Worm (Caenorhabditis elegans): ENCODE results near the gene rad-23.

The rad-23 gene

DNA sequence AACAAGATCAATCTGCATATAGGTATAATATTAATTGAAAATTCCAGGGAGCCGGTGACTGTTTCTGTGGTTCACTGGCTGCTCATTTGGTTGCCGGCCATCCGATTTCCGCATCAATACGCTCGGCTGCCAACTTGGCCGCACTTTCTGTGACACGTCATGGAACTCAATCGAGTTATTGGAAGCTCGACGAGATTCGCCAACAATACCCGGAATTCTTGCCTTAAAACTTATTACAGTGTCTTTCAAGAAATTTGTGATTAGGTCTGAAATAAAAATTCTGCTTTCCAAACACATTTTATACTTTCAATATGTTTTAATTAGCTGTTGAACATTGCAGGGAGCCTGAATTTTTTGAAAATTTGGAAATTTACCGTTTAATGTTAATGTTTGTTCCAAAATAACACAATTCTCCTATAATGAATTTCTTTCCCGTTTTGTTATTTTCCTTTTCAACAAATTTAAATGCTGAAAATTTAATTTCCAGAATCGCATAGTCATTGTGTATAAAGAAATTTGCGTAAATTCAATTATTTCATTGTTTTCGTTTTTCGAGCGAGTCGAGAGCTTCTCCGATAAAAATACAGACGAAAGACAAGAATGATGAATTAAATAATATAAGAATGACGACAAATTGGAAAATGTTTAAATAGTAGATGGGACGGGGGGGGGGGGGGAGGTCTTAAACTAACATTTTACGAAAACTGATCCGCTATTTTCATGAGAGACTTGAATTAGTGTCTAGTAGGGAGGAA is 38.2 kb downstream of the rad-23 start (continued):
- TF ChIP-seq dve-1 (tag; optimal IDR thresholded peaks at IDR 0.05; ENCODE audit: insufficient read depth) = peak; percentile 5
- TF ChIP-seq lin-13 (GFP tag; optimal IDR thresholded peaks at IDR 0.05) = no peak
- TF ChIP-seq F37D6.2 (tag; optimal IDR thresholded peaks at IDR 0.05) = peak; percentile 17
- TF ChIP-seq T26A8.4 (GFP tag; IDR thresholded peaks at IDR 0.05) = peak; percentile 50; the same call in 1 of the 2 replicates
- TF ChIP-seq nhr-77 (tag; optimal IDR thresholded peaks at IDR 0.05) = peak; percentile 38
- peak; percentile 95 for TF ChIP-seq aha-1 (tag)
- no peak for TF ChIP-seq egl-43 (GFP tag; IDR thresholded peaks at IDR 0.05)
- peak; percentile 21 for TF ChIP-seq mes-2 (tag; optimal IDR thresholded peaks at IDR 0.05; ENCODE audit: poor library complexity, severe bottlenecking)

DNA sequence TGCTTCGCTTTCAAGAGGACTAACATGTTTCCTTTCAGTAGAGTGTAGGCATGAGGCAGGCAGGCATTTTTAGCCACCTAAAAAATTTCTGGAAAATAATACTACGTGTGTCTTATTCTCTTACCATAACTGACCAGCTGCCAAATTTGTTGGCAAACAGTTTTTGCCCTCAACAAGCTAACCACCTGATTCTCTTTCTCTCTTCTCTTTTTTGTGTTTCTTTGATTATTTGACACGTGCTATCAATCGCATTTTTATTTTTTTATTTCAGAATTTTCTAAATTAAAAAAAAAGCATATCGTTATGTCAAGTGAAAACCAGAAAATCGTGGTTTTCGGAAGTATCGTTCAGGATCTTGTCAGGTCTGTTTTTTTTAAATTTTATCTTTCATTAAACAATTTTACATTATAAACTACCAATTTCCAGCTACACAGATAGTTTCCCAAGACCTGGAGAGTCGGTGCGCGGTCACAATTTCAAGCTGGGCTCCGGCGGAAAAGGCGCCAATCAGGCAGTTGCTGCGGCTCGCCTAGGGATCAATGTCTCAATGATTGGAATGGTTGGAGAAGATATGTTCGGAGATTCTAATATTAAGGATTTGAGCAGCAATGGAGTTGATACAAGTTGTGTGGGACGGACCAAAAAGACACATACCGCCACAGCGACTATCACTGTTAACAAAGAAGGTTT is 40.4 kb downstream of the rad-23 start, which contains the start of gene F07A11.5:
TSS of gene F07A11.5 (plus strand) at position 267 of the 690 bp plus-strand sequence.
- TF ChIP-seq madf-9 (GFP tag; conservative IDR thresholded peaks at IDR 0.05) = no peak
- peak; percentile 52 for TF ChIP-seq hlh-30 (tag; optimal IDR thresholded peaks at IDR 0.05; ENCODE audit: insufficient read depth)
- TF ChIP-seq tag-97 (GFP tag; IDR thresholded peaks at IDR 0.05) = no peak
- TF ChIP-seq dmd-6 (GFP tag; IDR thresholded peaks at IDR 0.05) = peak; percentile 50
- no peak for TF ChIP-seq daf-16 (GFP tag; optimal IDR thresholded peaks at IDR 0.05)
- peak; percentile 57 for TF ChIP-seq daf-16 (tag; optimal IDR thresholded peaks at IDR 0.05)
- peak; percentile 17 for TF ChIP-seq hlh-11 (tag; optimal IDR thresholded peaks at IDR 0.05)
- no peak for TF ChIP-seq mdt-29 (GFP tag; IDR thresholded peaks at IDR 0.05)
- TF ChIP-seq mxl-3 (GFP tag; optimal IDR thresholded peaks at IDR 0.05) = peak; percentile 9
- TF ChIP-seq hmg-1.1 (GFP tag; IDR thresholded peaks at IDR 0.05) = no peak
- peak; percentile 2 for TF ChIP-seq dve-1 (tag; optimal IDR thresholded peaks at IDR 0.05; ENCODE audit: insufficient read depth)
- peak in 1 of 2 experiments; percentile 29 for TF ChIP-seq mdl-1 (tag; optimal IDR thresholded peaks at IDR 0.05)
- TF ChIP-seq lim-7 (GFP tag; IDR thresholded peaks at IDR 0.05) = 0 out of 2 replicates have a peak, but pooled peaks have one; percentile 51

DNA sequence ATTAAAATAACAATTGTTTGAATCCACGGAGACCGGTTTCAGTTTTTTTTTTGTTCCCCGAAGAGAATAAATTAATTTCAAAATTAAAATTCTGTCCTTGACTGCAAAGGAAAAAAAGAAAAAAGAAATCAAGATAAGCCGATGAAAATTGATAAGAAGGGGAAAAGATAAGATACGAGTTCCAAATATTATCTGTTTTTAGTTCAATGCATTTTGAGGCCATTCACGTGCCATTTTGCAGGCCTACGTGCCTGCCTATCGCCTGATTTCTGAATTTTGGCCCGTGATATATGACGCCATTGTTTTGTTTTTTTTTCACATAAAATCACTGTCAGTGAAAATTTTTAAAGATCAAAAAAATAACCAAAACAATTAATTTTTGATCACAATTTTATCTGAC is 41.1 kb downstream of the rad-23 start:
- peak in 1 of 2 experiments; percentile 13 for TF ChIP-seq lsy-2 (tag; optimal IDR thresholded peaks at IDR 0.05)
- TF ChIP-seq mdt-29 (GFP tag; IDR thresholded peaks at IDR 0.05) = no peak
- TF ChIP-seq dve-1 (tag; optimal IDR thresholded peaks at IDR 0.05; ENCODE audit: insufficient read depth) = peak; percentile 52
- TF ChIP-seq dmd-6 (GFP tag; IDR thresholded peaks at IDR 0.05) = peak; percentile 85
- 0 out of 2 replicates have a peak, but pooled peaks have one; percentile 27 for TF ChIP-seq lin-1 (GFP tag; IDR thresholded peaks at IDR 0.05)
- peak; percentile 44 for TF ChIP-seq nhr-77 (tag; optimal IDR thresholded peaks at IDR 0.05)
- TF ChIP-seq hlh-11 (tag; optimal IDR thresholded peaks at IDR 0.05) = peak; percentile 57
- peak; percentile 24 for TF ChIP-seq mep-1 (tag; optimal IDR thresholded peaks at IDR 0.05)
- peak; percentile 78 for TF ChIP-seq hlh-30 (tag; optimal IDR thresholded peaks at IDR 0.05; ENCODE audit: insufficient read depth)
- TF ChIP-seq nhr-28 (tag; optimal IDR thresholded peaks at IDR 0.05) = peak; percentile 39
- TF ChIP-seq daf-16 (GFP tag; optimal IDR thresholded peaks at IDR 0.05) = no peak
- TF ChIP-seq daf-16 (tag; optimal IDR thresholded peaks at IDR 0.05) = peak; percentile 30
- no peak for TF ChIP-seq egl-43 (GFP tag; IDR thresholded peaks at IDR 0.05)
- no peak for TF ChIP-seq lin-13 (GFP tag; optimal IDR thresholded peaks at IDR 0.05)
- peak; percentile 53; the same call in 1 of the 2 replicates for TF ChIP-seq mxl-2 (GFP tag; conservative IDR thresholded peaks at IDR 0.05)
- TF ChIP-seq pqm-1 (tag; optimal IDR thresholded peaks at IDR 0.05) = peak; percentile 62
- peak; percentile 66 for TF ChIP-seq tra-1 (GFP tag; IDR thresholded peaks at IDR 0.05)
- TF ChIP-seq egl-27 (tag; optimal IDR thresholded peaks at IDR 0.05) = no peak
- TF ChIP-seq nhr-41 (GFP tag; IDR thresholded peaks at IDR 0.05) = no peak

DNA sequence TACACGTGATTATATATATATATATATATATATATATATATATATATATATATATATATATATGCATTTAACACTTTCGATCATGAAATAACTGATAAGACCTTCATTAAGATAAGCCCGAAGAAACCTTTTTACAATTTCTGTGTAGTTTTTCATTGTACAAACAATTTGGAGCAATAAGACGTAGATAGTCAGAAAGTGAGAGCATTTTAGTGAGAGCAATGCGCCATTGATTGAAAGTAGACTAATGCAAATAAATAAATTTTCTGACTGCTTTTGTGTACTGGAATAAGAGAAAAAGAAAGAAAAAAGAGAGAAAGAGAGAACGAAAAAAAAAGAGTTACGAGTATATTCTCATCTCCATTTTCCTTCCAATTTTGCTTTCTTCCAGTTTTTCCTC is 47.9 kb downstream of the rad-23 start:
- TF ChIP-seq sdz-12 (GFP tag; optimal IDR thresholded peaks at IDR 0.05) (no peak), dmd-9 (GFP tag; IDR thresholded peaks at IDR 0.05) (no peak), nhr-28 (tag; optimal IDR thresholded peaks at IDR 0.05) (peak; percentile 40), pqm-1 (tag; optimal IDR thresholded peaks at IDR 0.05) (peak; percentile 85), zfp-2 (tag; optimal IDR thresholded peaks at IDR 0.05) (no peak), nhr-25 (tag; optimal IDR thresholded peaks at IDR 0.05; ENCODE audit: borderline replicate concordance, insufficient read depth) (no peak), lin-13 (GFP tag; optimal IDR thresholded peaks at IDR 0.05) (no peak), hlh-11 (tag; optimal IDR thresholded peaks at IDR 0.05) (peak; percentile 32), mep-1 (tag; optimal IDR thresholded peaks at IDR 0.05) (peak; percentile 30), zip-2 (tag; optimal IDR thresholded peaks at IDR 0.05) (no peak), mdl-1 (tag; optimal IDR thresholded peaks at IDR 0.05) (no peak), dmd-6 (GFP tag; IDR thresholded peaks at IDR 0.05) (peak; percentile 49), daf-16 (GFP tag; optimal IDR thresholded peaks at IDR 0.05) (no peak), daf-16 (tag; optimal IDR thresholded peaks at IDR 0.05) (peak; percentile 78), Y75B8A.6 (GFP tag; IDR thresholded peaks at IDR 0.05) (no peak), dve-1 (tag; optimal IDR thresholded peaks at IDR 0.05; ENCODE audit: insufficient read depth) (peak; percentile 66), skn-1 (tag; optimal IDR thresholded peaks at IDR 0.05) (no peak)

All from whole organism, L4 larva.